Fruit fly (Drosophila melanogaster) whole organism: ENCODE results near the gene CheA75a.

Experiments used
- pan ChIP-seq: fragments of >200 bp; optimal IDR thresholded peaks from 2 replicates; lab custom pipeline; 2017
- psq ChIP-seq: fragments of >200 bp; optimal IDR thresholded peaks from 2 replicates; lab custom pipeline; 2017
- usp ChIP-seq: fragments of >200 bp; optimal IDR thresholded peaks from 2 replicates; lab custom pipeline; 2017; ENCODE audit warnings: missing biosample characterization, missing genetic modification characterization, mixed read lengths

DNA sequence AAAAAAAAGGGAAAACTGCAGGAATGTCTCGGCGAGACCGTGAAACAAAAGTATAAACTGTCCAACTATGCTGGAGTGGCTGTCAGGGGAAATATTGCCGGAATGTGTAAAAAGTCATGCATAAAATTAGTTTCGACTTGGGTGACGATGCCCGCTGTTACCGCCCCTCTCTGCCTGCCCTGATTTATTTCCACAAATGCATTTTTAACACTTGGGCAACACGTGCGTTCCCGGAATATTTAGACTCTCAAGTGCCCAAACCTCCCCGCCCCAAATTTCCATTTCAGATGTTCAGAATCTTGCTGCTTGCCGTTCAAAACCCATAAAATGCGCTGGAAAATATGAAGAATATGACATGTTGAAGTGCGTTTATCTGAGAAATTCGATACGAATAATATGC is 35.0 kb upstream of the CheA75a start:
- TF ChIP-seq pan (lab: Kevin White, UChicago) = no peak
- no peak for TF ChIP-seq psq
- TF ChIP-seq usp = no peak
